Fruit fly (Drosophila melanogaster) whole organism, prepupa: ENCODE results near the gene CG17127.

Experiments used
- CG10631 ChIP-seq: fragments of 200-800 bp; sonication (Bioruptor generic); optimal IDR thresholded peaks from 2 replicates; lab custom pipeline; 2016; ENCODE audit warnings: missing biosample characterization, missing genetic modification characterization
- CG11294 ChIP-seq: fragments of 200-800 bp; sonication (Bioruptor generic); IDR thresholded peaks from 2 replicates; pipeline ENCODE4 v1.3.6; 2022; ENCODE audit warnings: missing biosample characterization, missing genetic modification characterization
- CG11902 ChIP-seq: fragments of 200-800 bp; sonication (Bioruptor generic); optimal IDR thresholded peaks from 3 replicates; lab custom pipeline; 2016; ENCODE audit warnings: missing biosample characterization, missing genetic modification characterization
- CG15336 ChIP-seq: fragments of 200-800 bp; sonication (Bioruptor generic); IDR thresholded peaks from 2 replicates; pipeline ENCODE4 v1.3.6; 2022; ENCODE audit warnings: missing biosample characterization, missing genetic modification characterization
- CG32006 ChIP-seq: fragments of 200-800 bp; sonication (Bioruptor generic); optimal IDR thresholded peaks from 3 replicates; lab custom pipeline; 2017; ENCODE audit warnings: missing biosample characterization, mild to moderate bottlenecking, missing genetic modification characterization
- CG3919 ChIP-seq: fragments of 200-800 bp; sonication (Bioruptor generic); optimal IDR thresholded peaks from 3 replicates; lab custom pipeline; 2016; ENCODE audit warnings: missing biosample characterization, missing genetic modification characterization
- CG4318 ChIP-seq: fragments of 200-800 bp; sonication (Bioruptor generic); optimal IDR thresholded peaks from 3 replicates; lab custom pipeline; 2017; ENCODE audit warnings: missing biosample characterization, mild to moderate bottlenecking, missing genetic modification characterization
- CG6163 ChIP-seq: fragments of 200-800 bp; sonication (Bioruptor generic); IDR thresholded peaks from 3 replicates; pipeline ENCODE4 v1.3.6; 2022; ENCODE audit warnings: missing biosample characterization, missing genetic modification characterization
- CG6276 ChIP-seq: fragments of 200-800 bp; sonication (Bioruptor generic); optimal IDR thresholded peaks from 2 replicates; lab custom pipeline; 2017; ENCODE audit warnings: missing biosample characterization, mild to moderate bottlenecking, missing genetic modification characterization
- CG6808 ChIP-seq: fragments of 200-800 bp; sonication (Bioruptor generic); optimal IDR thresholded peaks from 3 replicates; lab custom pipeline; 2017; ENCODE audit warnings: missing biosample characterization, missing genetic modification characterization, mild to moderate bottlenecking, moderate library complexity, missing genetic modification reagents
- CG6854 ChIP-seq: fragments of 200-800 bp; sonication (Bioruptor generic); optimal IDR thresholded peaks from 2 replicates; lab custom pipeline; 2017; ENCODE audit warnings: missing biosample characterization, mild to moderate bottlenecking, missing genetic modification characterization
- CG7368 ChIP-seq: fragments of 200-800 bp; sonication (Bioruptor generic); optimal IDR thresholded peaks from 3 replicates; lab custom pipeline; 2016; ENCODE audit warnings: missing biosample characterization, missing genetic modification characterization
- CG8632 ChIP-seq: fragments of 200-800 bp; sonication (Bioruptor generic); optimal IDR thresholded peaks from 3 replicates; lab custom pipeline; 2016; ENCODE audit warnings: missing biosample characterization, missing genetic modification characterization
- CG9139 ChIP-seq: fragments of 200-800 bp; sonication (Bioruptor generic); optimal IDR thresholded peaks from 3 replicates; lab custom pipeline; 2017; ENCODE audit warnings: missing biosample characterization, mild to moderate bottlenecking, missing genetic modification characterization
- Eip78C ChIP-seq: fragments of 200-800 bp; sonication (Bioruptor generic); peaks from one replicate; lab custom pipeline; 2016; ENCODE audit warnings: missing biosample characterization, missing genetic modification characterization
- Eip93F ChIP-seq: fragments of 200-800 bp; sonication (Bioruptor generic); optimal IDR thresholded peaks from 2 replicates; lab custom pipeline; 2016; ENCODE audit warnings: missing biosample characterization, mild to moderate bottlenecking, missing genetic modification characterization
- Ets21C ChIP-seq: fragments of 200-800 bp; sonication (Bioruptor generic); optimal IDR thresholded peaks from 3 replicates; lab custom pipeline; 2016; ENCODE audit warnings: missing biosample characterization, missing genetic modification characterization
- Ets96B ChIP-seq: fragments of 200-800 bp; optimal IDR thresholded peaks from 2 replicates; lab custom pipeline; 2019; ENCODE audit warnings: missing biosample characterization, mild to moderate bottlenecking, missing genetic modification characterization, moderate library complexity
- Gug ChIP-seq: fragments of 200-800 bp; sonication (Bioruptor generic); IDR thresholded peaks from 2 replicates; pipeline ENCODE4 v1.3.6; 2022; ENCODE audit warnings: missing biosample characterization, missing genetic modification characterization
- Hr4 ChIP-seq: fragments of 200-800 bp; sonication (Bioruptor generic); optimal IDR thresholded peaks from 3 replicates; lab custom pipeline; 2016; ENCODE audit warnings: missing biosample characterization, missing genetic modification characterization
- Lpt ChIP-seq: fragments of 200-800 bp; sonication (Bioruptor generic); optimal IDR thresholded peaks from 3 replicates; lab custom pipeline; 2016; ENCODE audit warnings: missing biosample characterization, missing genetic modification characterization
- OdsH ChIP-seq: fragments of 200-800 bp; sonication (Bioruptor generic); optimal IDR thresholded peaks from 3 replicates; lab custom pipeline; 2016; ENCODE audit warnings: missing biosample characterization, missing genetic modification characterization
- Smox ChIP-seq: fragments of 200-800 bp; sonication (Bioruptor generic); optimal IDR thresholded peaks from 3 replicates; lab custom pipeline; 2016; ENCODE audit warnings: missing biosample characterization, missing genetic modification characterization
- Sox102F ChIP-seq: fragments of 200-800 bp; sonication (Bioruptor generic); optimal IDR thresholded peaks from 2 replicates; lab custom pipeline; 2016; ENCODE audit warnings: missing biosample characterization, mild to moderate bottlenecking, missing genetic modification characterization
- Sox14 ChIP-seq: fragments of 200-800 bp; sonication (Bioruptor generic); optimal IDR thresholded peaks from 3 replicates; lab custom pipeline; 2016; ENCODE audit warnings: missing biosample characterization, missing genetic modification characterization
- Sox15 ChIP-seq: fragments of 200-800 bp; sonication (Bioruptor generic); optimal IDR thresholded peaks from 3 replicates; lab custom pipeline; 2016; ENCODE audit warnings: missing biosample characterization, missing genetic modification characterization
- achi ChIP-seq: fragments of 200-800 bp; sonication (Bioruptor generic); optimal IDR thresholded peaks from 3 replicates; lab custom pipeline; 2016; ENCODE audit warnings: missing biosample characterization, missing genetic modification characterization
- cyc ChIP-seq: fragments of 200-800 bp; sonication (Bioruptor generic); optimal IDR thresholded peaks from 3 replicates; lab custom pipeline; 2016; ENCODE audit warnings: missing biosample characterization, missing genetic modification characterization
- dac ChIP-seq: fragments of 200-800 bp; sonication (Bioruptor generic); optimal IDR thresholded peaks from 2 replicates; lab custom pipeline; 2017; ENCODE audit warnings: missing biosample characterization, mild to moderate bottlenecking, missing genetic modification characterization
- eg ChIP-seq: fragments of 200-800 bp; sonication (Bioruptor generic); IDR thresholded peaks from 3 replicates; pipeline ENCODE4 v1.3.6; 2022; ENCODE audit warnings: missing biosample characterization, missing genetic modification characterization
- fd59A ChIP-seq: fragments of 200-800 bp; sonication (Bioruptor generic); optimal IDR thresholded peaks from 2 replicates; lab custom pipeline; 2017; ENCODE audit warnings: missing biosample characterization, mild to moderate bottlenecking, missing genetic modification characterization, missing genetic modification reagents
- fkh ChIP-seq: fragments of 200-800 bp; sonication (Bioruptor generic); optimal IDR thresholded peaks from 3 replicates; lab custom pipeline; 2017; ENCODE audit warnings: missing biosample characterization, mild to moderate bottlenecking, missing genetic modification characterization, moderate library complexity
- lz ChIP-seq: fragments of 200-800 bp; sonication (Bioruptor generic); optimal IDR thresholded peaks from 3 replicates; lab custom pipeline; 2016; ENCODE audit warnings: missing biosample characterization, missing genetic modification characterization
- pdm3 ChIP-seq: fragments of 200-800 bp; sonication (Bioruptor generic); optimal IDR thresholded peaks from 3 replicates; lab custom pipeline; 2016; ENCODE audit warnings: missing biosample characterization, missing genetic modification characterization
- salr ChIP-seq, 2 experiments: fragments of 200-800 bp; sonication (Bioruptor generic); optimal IDR thresholded peaks; 3 replicates each; lab custom pipeline; 2016 to 2018; ENCODE audit warnings: missing biosample characterization in 2 of 2, missing genetic modification characterization in 2 of 2, mild to moderate bottlenecking in 1 of 2
- spab ChIP-seq: fragments of 200-800 bp; sonication (Bioruptor generic); optimal IDR thresholded peaks from 2 replicates; lab custom pipeline; 2017; ENCODE audit warnings: missing biosample characterization, mild to moderate bottlenecking, missing genetic modification characterization, missing genetic modification reagents
- svp ChIP-seq: fragments of 200-800 bp; sonication (Bioruptor generic); peaks from one replicate; lab custom pipeline; 2016; ENCODE audit warnings: missing biosample characterization, missing genetic modification characterization
- vri ChIP-seq: fragments of 200-800 bp; sonication (Bioruptor generic); optimal IDR thresholded peaks from 3 replicates; lab custom pipeline; 2016; ENCODE audit warnings: missing biosample characterization, mild to moderate bottlenecking, missing genetic modification characterization

Gene CG17127

dm6 chr2L:10751879-10752620 lies 18.6 kb upstream of the CG17127 start (continued):
- TF ChIP-seq CG3919 (GFP tag; lab: Kevin White, UChicago): peak; percentile 29
- no peak for TF ChIP-seq vri (GFP tag; lab: Kevin White, UChicago)
- TF ChIP-seq Hr4: peak; percentile 74
- peak; percentile 22; the same call in 1 of the 3 replicates for TF ChIP-seq CG6163 (GFP tag; lab: Robert Waterston, UW)
- peak; percentile 36; the same call in 1 of the 2 replicates for TF ChIP-seq Gug
- peak; percentile 71 for TF ChIP-seq CG6276
- TF ChIP-seq Ets21C (GFP tag; lab: Kevin White, UChicago): no peak
- no peak for TF ChIP-seq cyc (GFP tag; lab: Kevin White, UChicago)
- TF ChIP-seq CG15336 (GFP tag; lab: Robert Waterston, UW): peak; percentile 71
- no peak for TF ChIP-seq CG8632 (GFP tag; lab: Kevin White, UChicago)
- TF ChIP-seq Sox14 (GFP tag; lab: Kevin White, UChicago): peak; percentile 9
- TF ChIP-seq OdsH (GFP tag; lab: Kevin White, UChicago): peak; percentile 44
- peak; percentile 15 for TF ChIP-seq pdm3
- no peak for TF ChIP-seq CG11902 (GFP tag; lab: Kevin White, UChicago)
- peak; percentile 50 for TF ChIP-seq dac
- TF ChIP-seq fkh (GFP tag; lab: Kevin White, UChicago): peak; percentile 99
- TF ChIP-seq CG4318 (GFP tag; lab: Kevin White, UChicago): peak; percentile 60
- TF ChIP-seq lz (GFP tag; lab: Kevin White, UChicago): no peak
- peak; percentile 12 for TF ChIP-seq fd59A
- TF ChIP-seq Lpt (GFP tag; lab: Kevin White, UChicago): peak; percentile 58
- TF ChIP-seq CG6808: peak; percentile 13
- no peak for TF ChIP-seq Sox102F (GFP tag; lab: Kevin White, UChicago)
- peak; percentile 36 for TF ChIP-seq achi

dm6 chr2L:10752668-10753067 lies 18.0 kb upstream of the CG17127 start:
- TF ChIP-seq salr (GFP tag; optimal IDR thresholded peaks at IDR 0.05; lab: Kevin White, UChicago): no peak
- TF ChIP-seq CG6276: peak; percentile 21
- TF ChIP-seq svp (GFP tag; lab: Kevin White, UChicago): peak; percentile 91
- TF ChIP-seq Sox102F (GFP tag; lab: Kevin White, UChicago): no peak
- TF ChIP-seq dac: no peak
- peak; percentile 33 for TF ChIP-seq Eip78C (GFP tag; lab: Kevin White, UChicago)
- TF ChIP-seq CG32006 (GFP tag; lab: Kevin White, UChicago): peak; percentile 10

dm6 chr2L:10753618-10754017 lies 17.1 kb upstream of the CG17127 start:
- TF ChIP-seq OdsH (GFP tag; lab: Kevin White, UChicago) (no peak), CG11902 (GFP tag; lab: Kevin White, UChicago) (no peak), eg (no peak), Eip93F (no peak), salr (GFP tag; optimal IDR thresholded peaks at IDR 0.05; lab: Kevin White, UChicago) (no peak), CG11294 (no peak), Sox102F (GFP tag; lab: Kevin White, UChicago) (no peak), Smox (GFP tag; lab: Kevin White, UChicago) (no peak), spab (no peak), CG6854 (GFP tag; lab: Kevin White, UChicago) (no peak), CG8632 (GFP tag; lab: Kevin White, UChicago) (no peak), CG7368 (GFP tag; lab: Kevin White, UChicago) (no peak), CG32006 (GFP tag; lab: Kevin White, UChicago) (no peak), Sox15 (GFP tag; lab: Kevin White, UChicago) (no peak), CG10631 (no peak)

DNA sequence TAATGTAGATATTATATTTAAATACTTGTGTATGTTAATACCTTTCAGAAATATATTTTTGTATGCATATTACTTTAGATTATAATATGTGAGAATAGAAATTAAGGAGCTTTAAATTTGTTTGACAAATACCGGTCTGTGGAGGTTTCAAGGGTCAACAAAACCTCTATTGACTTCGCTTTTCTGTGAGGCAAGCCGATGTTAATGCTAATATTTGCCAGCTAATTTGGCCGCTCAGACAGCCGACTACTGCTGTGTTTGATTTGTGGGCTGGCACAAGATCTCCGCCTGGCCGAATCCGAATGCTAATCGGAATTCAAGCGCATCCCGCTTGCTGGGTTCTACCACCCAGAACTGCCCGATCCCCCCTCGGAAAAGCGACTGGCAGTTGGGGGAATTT lies 16.1 kb upstream of the CG17127 start:
- TF ChIP-seq Ets21C (GFP tag; lab: Kevin White, UChicago): no peak
- TF ChIP-seq fkh (GFP tag; lab: Kevin White, UChicago): peak; percentile 84
- TF ChIP-seq CG9139 (GFP tag; lab: Kevin White, UChicago): no peak
- peak; percentile 16 for TF ChIP-seq svp (GFP tag; lab: Kevin White, UChicago)
- TF ChIP-seq Gug: no peak
- no peak for TF ChIP-seq fd59A
- TF ChIP-seq Sox15 (GFP tag; lab: Kevin White, UChicago): no peak
- TF ChIP-seq Ets96B (tag; lab: Kevin White, UChicago): no peak
